Worm (Caenorhabditis elegans): ENCODE data around the gene T26A5.6.

DNA sequence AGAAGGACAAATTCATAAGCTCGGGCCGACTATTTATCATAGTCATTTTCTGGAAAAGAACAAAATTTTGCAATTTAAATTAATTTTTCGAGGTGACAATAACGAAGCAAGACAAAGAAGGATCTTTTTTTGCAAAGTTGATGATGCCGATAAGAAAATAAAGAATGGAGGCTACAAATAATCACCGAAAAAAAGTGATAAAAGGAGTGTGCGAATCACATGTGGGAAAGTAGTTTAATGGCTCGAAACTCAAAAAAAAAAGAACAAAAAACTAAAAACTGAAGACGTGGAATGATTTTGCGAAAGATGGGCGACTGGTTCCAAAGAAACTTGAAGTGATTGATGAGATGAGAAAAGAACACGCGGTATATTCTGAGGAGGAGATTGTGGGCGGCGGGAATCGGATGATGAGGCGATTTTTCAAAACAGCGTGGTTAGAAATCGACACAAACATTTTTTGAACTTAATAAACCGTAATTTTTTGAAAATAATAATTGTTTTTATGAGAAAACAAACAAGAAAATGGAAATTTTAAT lies 31.0 kb downstream of the T26A5.6 start, which contains the start of gene atgl-1:
- no peak for TF ChIP-seq flt-1 (GFP tag; IDR thresholded peaks at IDR 0.05)
- no peak for TF ChIP-seq T22C8.4 (GFP tag; IDR thresholded peaks at IDR 0.05)
- TF ChIP-seq ztf-29 (GFP tag; IDR thresholded peaks at IDR 0.05): no peak
- no peak for TF ChIP-seq med-1 (GFP tag; optimal IDR thresholded peaks at IDR 0.05; ENCODE audit: insufficient read depth)
- no peak for TF ChIP-seq tab-1 (GFP tag; IDR thresholded peaks at IDR 0.05)

Measured in whole organism, midembryonic.